Fruit fly (Drosophila melanogaster): ENCODE results near the gene GNBP2.

- TF ChIP-seq CG8478 (optimal IDR thresholded peaks at IDR 0.05) (no peak), CTCF (optimal IDR thresholded peaks at IDR 0.05) (no peak)
Observed at dm6 chr3L:18626451-18627079, 48.6 kb downstream of the GNBP2 start.

Data from S2 (cell line).